Fruit fly (Drosophila melanogaster) whole organism, wandering third instar larva: ENCODE data around the gene Wdr37.

Experiments
- Abd-B ChIP-seq: fragments of >200 bp; optimal IDR thresholded peaks from 2 replicates; lab custom pipeline; 2017; ENCODE audit warnings: missing biosample characterization, missing genetic modification characterization
- CG32264 ChIP-seq: fragments of 200-800 bp; sonication (Bioruptor generic); optimal IDR thresholded peaks from 2 replicates; lab custom pipeline; 2016; ENCODE audit warnings: missing biosample characterization, missing genetic modification characterization
- CG9705 ChIP-seq: fragments of 200-800 bp; sonication (Bioruptor generic); optimal IDR thresholded peaks from 2 replicates; lab custom pipeline; 2018; ENCODE audit warnings: missing biosample characterization, mild to moderate bottlenecking, missing genetic modification characterization
- CrebA ChIP-seq: fragments of 200-800 bp; sonication (Bioruptor generic); optimal IDR thresholded peaks from 2 replicates; lab custom pipeline; 2016; ENCODE audit warnings: missing biosample characterization, mild to moderate bottlenecking, missing genetic modification characterization, borderline replicate concordance
- Dfd ChIP-seq: fragments of >200 bp; optimal IDR thresholded peaks from 2 replicates; lab custom pipeline; 2017; ENCODE audit warnings: missing biosample characterization, missing genetic modification characterization
- Dif ChIP-seq: fragments of 200-275, 200-300 bp; sonication (Bioruptor generic); optimal IDR thresholded peaks from 2 replicates; lab custom pipeline; 2018; ENCODE audit warnings: missing biosample characterization, missing genetic modification characterization; ENCODE audit not compliant: partially characterized antibody
- GATAd ChIP-seq: sonication (Bioruptor generic); optimal IDR thresholded peaks from 2 replicates; lab custom pipeline; 2016; ENCODE audit warnings: missing biosample characterization, missing genetic modification characterization
- HLH106 ChIP-seq: fragments of 200-800 bp; optimal IDR thresholded peaks from 3 replicates; lab custom pipeline; 2019; ENCODE audit warnings: missing biosample characterization, mild to moderate bottlenecking, missing genetic modification characterization, moderate library complexity
- Hnf4 ChIP-seq: fragments of 200-800 bp; sonication (Bioruptor generic); optimal IDR thresholded peaks from 2 replicates; lab custom pipeline; 2016; ENCODE audit warnings: missing biosample characterization, mild to moderate bottlenecking, missing genetic modification characterization
- Hr78 ChIP-seq: fragments of >200 bp; optimal IDR thresholded peaks from 2 replicates; lab custom pipeline; 2017; ENCODE audit warnings: missing biosample characterization, missing genetic modification characterization
- Hr83 ChIP-seq: fragments of 200-300 bp; sonication (Bioruptor generic); optimal IDR thresholded peaks from 2 replicates; lab custom pipeline; 2016; ENCODE audit warnings: missing biosample characterization, mild to moderate bottlenecking, missing genetic modification characterization, moderate library complexity; ENCODE audit not compliant: poor library complexity, severe bottlenecking
- Jra ChIP-seq: sonication (Bioruptor generic); optimal IDR thresholded peaks from 2 replicates; lab custom pipeline; 2016; ENCODE audit warnings: missing biosample characterization, missing genetic modification characterization
- N ChIP-seq: fragments of >200 bp; optimal IDR thresholded peaks from 2 replicates; lab custom pipeline; 2018; ENCODE audit warnings: missing biosample characterization, missing external identifiers, missing genetic modification characterization
- OdsH ChIP-seq: fragments of 200-800 bp; sonication (Bioruptor generic); optimal IDR thresholded peaks from 2 replicates; lab custom pipeline; 2016; ENCODE audit warnings: missing biosample characterization, mild to moderate bottlenecking, missing genetic modification characterization
- Rel ChIP-seq, 2 experiments: fragments of 200-800 bp; sonication (Bioruptor generic) in 1 of 2; optimal IDR thresholded peaks; 2 replicates in 1 of 2; 3 replicates in 1 of 2; lab custom pipeline; 2016 to 2019; ENCODE audit warnings: mild to moderate bottlenecking in 2 of 2, missing biosample characterization in 2 of 2, missing genetic modification characterization in 2 of 2, moderate library complexity in 1 of 2
- Sp1 ChIP-seq: fragments of 200-800 bp; sonication (Bioruptor generic); optimal IDR thresholded peaks from 3 replicates; lab custom pipeline; 2019; ENCODE audit warnings: missing biosample characterization, mild to moderate bottlenecking, missing genetic modification characterization, moderate library complexity
- Vsx2 ChIP-seq: fragments of 200-300, 225-300 bp; sonication (Bioruptor generic); optimal IDR thresholded peaks from 2 replicates; lab custom pipeline; 2018; ENCODE audit warnings: missing biosample characterization, missing genetic modification characterization; ENCODE audit not compliant: partially characterized antibody
- br ChIP-seq: fragments of 200-800 bp; sonication (Bioruptor generic); optimal IDR thresholded peaks from 2 replicates; lab custom pipeline; 2016; ENCODE audit warnings: missing biosample characterization, missing genetic modification characterization
- brk ChIP-seq: fragments of 200-800 bp; sonication (Bioruptor generic); optimal IDR thresholded peaks from 2 replicates; lab custom pipeline; 2016; ENCODE audit warnings: missing biosample characterization, mild to moderate bottlenecking, missing genetic modification characterization
- dl ChIP-seq, 2 experiments: fragments of 175-275, 200-275 bp in 1 of 2; fragments of 200-275 bp in 1 of 2; sonication (Bioruptor generic); optimal IDR thresholded peaks; lab custom pipeline; 2018; ENCODE audit warnings: mild to moderate bottlenecking in 2 of 2, missing biosample characterization in 2 of 2, missing genetic modification characterization in 2 of 2, moderate library complexity in 2 of 2; ENCODE audit not compliant: partially characterized antibody in 2 of 2, insufficient read depth in 1 of 2
- dsf ChIP-seq: sonication (Bioruptor generic); optimal IDR thresholded peaks from 2 replicates; lab custom pipeline; 2016; ENCODE audit warnings: missing biosample characterization, missing genetic modification characterization, borderline replicate concordance
- ey ChIP-seq: fragments of 200-800 bp; sonication (Bioruptor generic); optimal IDR thresholded peaks from 2 replicates; lab custom pipeline; 2016; ENCODE audit warnings: missing biosample characterization, missing genetic modification characterization
- foxo ChIP-seq, 2 experiments: fragments of 200-800 bp; sonication (Bioruptor generic); optimal IDR thresholded peaks; 2 replicates in 1 of 2; 3 replicates in 1 of 2; lab custom pipeline; 2016 to 2017; ENCODE audit warnings: missing biosample characterization in 2 of 2, missing genetic modification characterization in 2 of 2
- fru ChIP-seq: fragments of 200-800 bp; sonication (Bioruptor generic); optimal IDR thresholded peaks from 3 replicates; lab custom pipeline; 2016; ENCODE audit warnings: missing biosample characterization, mild to moderate bottlenecking, missing genetic modification characterization
- h ChIP-seq: fragments of 200-800 bp; sonication (Bioruptor generic); optimal IDR thresholded peaks from 3 replicates; lab custom pipeline; 2016; ENCODE audit warnings: missing biosample characterization, mild to moderate bottlenecking, missing genetic modification characterization
- jim ChIP-seq: fragments of 175-275, 200-325 bp; sonication (Bioruptor generic); optimal IDR thresholded peaks from 2 replicates; lab custom pipeline; 2016; ENCODE audit warnings: missing biosample characterization, mild to moderate bottlenecking, missing genetic modification characterization
- lola ChIP-seq: fragments of >200 bp; optimal IDR thresholded peaks from 2 replicates; lab custom pipeline; 2017; ENCODE audit warnings: missing biosample characterization, missing genetic modification characterization
- pan ChIP-seq: fragments of >200 bp; optimal IDR thresholded peaks from 2 replicates; lab custom pipeline; 2017
- psq ChIP-seq: fragments of 200-800 bp; sonication (Bioruptor generic); optimal IDR thresholded peaks from 3 replicates; lab custom pipeline; 2017; ENCODE audit warnings: missing biosample characterization, mild to moderate bottlenecking, missing genetic modification characterization, moderate library complexity
- rgr ChIP-seq: fragments of 200-800 bp; sonication (Bioruptor generic); optimal IDR thresholded peaks from 3 replicates; lab custom pipeline; 2016; ENCODE audit warnings: missing biosample characterization, mild to moderate bottlenecking, missing genetic modification characterization
- sage ChIP-seq: fragments of 200-800 bp; sonication (Bioruptor generic); optimal IDR thresholded peaks from 2 replicates; lab custom pipeline; 2016; ENCODE audit warnings: missing biosample characterization, mild to moderate bottlenecking, missing genetic modification characterization
- sv ChIP-seq: fragments of 200-800 bp; sonication (Bioruptor generic); optimal IDR thresholded peaks from 3 replicates; lab custom pipeline; 2016; ENCODE audit warnings: missing biosample characterization, missing genetic modification characterization
- tai ChIP-seq: sonication (Bioruptor generic); optimal IDR thresholded peaks from 2 replicates; lab custom pipeline; 2016; ENCODE audit warnings: missing biosample characterization, missing genetic modification characterization
- usp ChIP-seq: fragments of >200 bp; optimal IDR thresholded peaks from 2 replicates; lab custom pipeline; 2017; ENCODE audit warnings: missing biosample characterization, missing genetic modification characterization

Wdr37 gene

dm6 chr3R:18395694-18396093, 6.8 kb downstream of the Wdr37 start:
- TF ChIP-seq Hr83 (GFP tag; lab: Kevin White, UChicago) (no peak), N (no peak), Abd-B (GFP tag; lab: Kevin White, UChicago) (no peak), ey (GFP tag; lab: Kevin White, UChicago) (no peak)

dm6 chr3R:18394876-18395275, 7.6 kb downstream of the Wdr37 start:
- TF ChIP-seq Abd-B (GFP tag; lab: Kevin White, UChicago), result no peak
- peak; percentile 0 for TF ChIP-seq Hnf4 (GFP tag; lab: Kevin White, UChicago)

DNA sequence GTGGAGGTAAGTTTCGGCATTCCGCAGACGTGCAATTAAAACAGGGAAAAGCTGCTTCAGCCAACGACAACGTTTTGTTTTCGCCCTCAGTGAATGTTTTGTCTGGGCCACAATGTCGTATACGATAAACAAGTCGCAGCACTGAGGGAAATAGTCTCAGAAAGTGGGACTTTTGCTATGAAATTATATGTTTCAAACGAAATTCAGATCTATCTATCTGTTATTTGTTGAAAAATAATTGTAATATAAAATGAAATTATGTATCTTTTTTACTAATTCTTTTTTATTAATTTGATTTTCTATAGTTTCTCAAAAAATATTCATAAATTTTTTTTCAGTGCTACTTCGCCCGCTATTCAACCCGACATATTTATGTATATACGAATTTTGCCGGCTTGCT, 9.1 kb downstream of the Wdr37 start:
- TF ChIP-seq foxo (GFP tag; optimal IDR thresholded peaks at IDR 0.05; lab: Kevin White, UChicago) (peak in 1 of 2 experiments; percentile 83), br (GFP tag; lab: Kevin White, UChicago) (peak; percentile 29), Hr78 (GFP tag; lab: Kevin White, UChicago) (no peak), Sp1 (GFP tag; lab: Kevin White, UChicago) (peak; percentile 73), HLH106 (peak; percentile 75), rgr (GFP tag; lab: Kevin White, UChicago) (peak; percentile 79), Rel (GFP tag; optimal IDR thresholded peaks at IDR 0.05; lab: Kevin White, UChicago) (peak; percentile 18), Rel (tag; optimal IDR thresholded peaks at IDR 0.05; lab: Kevin White, UChicago) (no peak), fru (peak; percentile 51), OdsH (GFP tag; lab: Kevin White, UChicago) (peak; percentile 79), lola (no peak), ey (GFP tag; lab: Kevin White, UChicago) (peak; percentile 40), psq (peak; percentile 69), h (GFP tag; lab: Kevin White, UChicago) (peak; percentile 41), Dfd (no peak)

DNA sequence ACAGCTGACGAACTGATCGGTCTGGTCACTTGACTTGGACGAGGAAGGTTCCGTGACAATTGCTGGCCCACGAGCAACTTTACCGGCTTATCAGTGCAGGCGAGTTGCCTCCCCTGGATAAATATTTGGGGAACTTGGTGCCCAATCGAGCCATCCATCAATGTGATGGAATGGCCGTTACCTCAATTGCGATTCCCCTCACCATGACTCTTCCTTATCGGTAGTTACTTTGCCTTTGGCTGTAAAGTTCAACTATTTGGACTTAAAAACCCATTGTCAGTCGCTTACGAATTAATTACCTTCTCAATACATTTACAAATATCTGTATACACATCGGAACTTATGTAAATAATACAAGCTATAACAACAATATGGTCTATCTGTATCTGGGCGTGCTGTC, 12.7 kb downstream of the Wdr37 start, which contains the start of gene Vha100-4:
Gene Vha100-4 (minus strand): TSS at position 16 of the 400 bp plus-strand sequence.
- TF ChIP-seq fru, result no peak
- no peak for TF ChIP-seq sv (GFP tag; lab: Kevin White, UChicago)
- no peak for TF ChIP-seq Vsx2 (GFP tag; lab: Kevin White, UChicago)
- TF ChIP-seq sage (GFP tag; lab: Kevin White, UChicago), result no peak
- no peak for TF ChIP-seq HLH106
- TF ChIP-seq Jra (GFP tag; lab: Kevin White, UChicago), result no peak
- TF ChIP-seq CG32264, result no peak
- TF ChIP-seq OdsH (GFP tag; lab: Kevin White, UChicago), result no peak
- no peak for TF ChIP-seq GATAd
- no peak for TF ChIP-seq tai (GFP tag; lab: Kevin White, UChicago)

DNA sequence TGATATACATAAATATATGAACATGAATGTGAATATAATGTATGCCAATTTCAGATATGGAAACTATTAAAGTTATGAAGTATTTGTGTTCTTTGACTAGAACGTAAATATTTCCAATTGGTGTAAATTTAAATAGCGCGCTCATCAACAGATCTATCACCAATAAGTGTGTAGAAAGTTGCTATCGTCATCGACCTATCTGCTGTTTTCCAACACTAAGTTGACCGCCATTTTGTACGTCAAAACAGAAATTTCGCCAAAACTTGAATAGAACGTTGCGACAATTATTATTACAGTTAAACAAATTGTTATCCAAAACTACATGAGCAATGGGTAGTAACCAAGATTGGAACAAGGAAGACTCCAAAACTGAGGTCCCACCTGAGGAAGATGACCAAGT, 16.9 kb downstream of the Wdr37 start, which contains the start of gene cona:
Gene cona (plus strand): TSS at position 236 of the 400 bp plus-strand sequence.
- TF ChIP-seq CrebA, result no peak
- no peak for TF ChIP-seq br (GFP tag; lab: Kevin White, UChicago)
- TF ChIP-seq psq, result no peak
- TF ChIP-seq h (GFP tag; lab: Kevin White, UChicago), result no peak
- TF ChIP-seq Abd-B (GFP tag; lab: Kevin White, UChicago), result no peak
- no peak for TF ChIP-seq Rel (GFP tag; optimal IDR thresholded peaks at IDR 0.05; lab: Kevin White, UChicago)
- TF ChIP-seq Rel (tag; optimal IDR thresholded peaks at IDR 0.05; lab: Kevin White, UChicago), result no peak
- no peak for TF ChIP-seq OdsH (GFP tag; lab: Kevin White, UChicago)
- TF ChIP-seq Hr78 (GFP tag; lab: Kevin White, UChicago), result no peak
- no peak for TF ChIP-seq usp (GFP tag; lab: Kevin White, UChicago)
- TF ChIP-seq Dif (GFP tag; lab: Kevin White, UChicago), result no peak
- no peak for TF ChIP-seq sage (GFP tag; lab: Kevin White, UChicago)
- TF ChIP-seq pan (lab: Kevin White, UChicago), result no peak
- TF ChIP-seq brk (GFP tag; lab: Kevin White, UChicago), result no peak
- TF ChIP-seq dl (GFP tag; optimal IDR thresholded peaks at IDR 0.05; lab: Kevin White, UChicago; ENCODE audit: insufficient read depth in 1 of 2, partially characterized antibody in 2 of 2), result no peak
- TF ChIP-seq CG9705 (GFP tag; lab: Kevin White, UChicago), result no peak
- TF ChIP-seq Vsx2 (GFP tag; lab: Kevin White, UChicago), result no peak
- no peak for TF ChIP-seq dsf
- no peak for TF ChIP-seq N
- TF ChIP-seq jim (GFP tag; lab: Kevin White, UChicago), result no peak
- TF ChIP-seq Jra (GFP tag; lab: Kevin White, UChicago), result no peak
